Worm (Caenorhabditis elegans): ENCODE data around the gene T05B11.4.

- no peak for TF ChIP-seq hrde-1 (tag; optimal IDR thresholded peaks at IDR 0.05; ENCODE audit: borderline replicate concordance)
- TF ChIP-seq tlf-1 (GFP tag; optimal IDR thresholded peaks at IDR 0.05) = no peak
- no peak for TF ChIP-seq ama-1 (optimal IDR thresholded peaks at IDR 0.05)
- TF ChIP-seq ama-1 (GFP tag; optimal IDR thresholded peaks at IDR 0.05) = no peak
- no peak for TF ChIP-seq nfya-1 (tag; optimal IDR thresholded peaks at IDR 0.05; ENCODE audit: borderline replicate concordance, insufficient read depth)
- no peak for TF ChIP-seq unc-62 (GFP tag; optimal IDR thresholded peaks at IDR 0.05)
- no peak for TF ChIP-seq hsf-1 (GFP tag; IDR thresholded peaks at IDR 0.05)
- TF ChIP-seq ztf-6 (GFP tag; IDR thresholded peaks at IDR 0.05) = no peak
- no peak for TF ChIP-seq B0035.1 (tag; optimal IDR thresholded peaks at IDR 0.05)
- no peak for TF ChIP-seq B0336.3 (GFP tag; IDR thresholded peaks at IDR 0.05)
- no peak for TF ChIP-seq ceh-58 (GFP tag; IDR thresholded peaks at IDR 0.05)
- no peak for TF ChIP-seq athp-1 (tag; optimal IDR thresholded peaks at IDR 0.05)
- TF ChIP-seq lag-1 (GFP tag; IDR thresholded peaks at IDR 0.05) = no peak
- no peak for TF ChIP-seq lsl-1 (GFP tag; optimal IDR thresholded peaks at IDR 0.05)
- no peak for TF ChIP-seq T07F8.4 (tag; optimal IDR thresholded peaks at IDR 0.05)
Measured at ce11 chrV:7761906-7762305, 7.4 kb upstream of the T05B11.4 start.

All from whole organism, young adult.